Worm (Caenorhabditis elegans): ENCODE measurements around the gene Y7A5A.24.

ce11 chrX:15747814-15748213 lies 34.1 kb downstream of the Y7A5A.24 start:
- TF ChIP-seq W03F9.2 (tag; optimal IDR thresholded peaks at IDR 0.05) (no peak), him-1 (tag; optimal IDR thresholded peaks at IDR 0.05) (no peak), dao-5 (tag; optimal IDR thresholded peaks at IDR 0.05) (no peak)

All from whole organism, L4/young adult.